Fruit fly (Drosophila melanogaster) whole organism, embryonic: ENCODE data around the gene CG10702.
A peak's percentile ranks its signal among the peaks of the same experiment; 100 is the strongest.

Experiments used
- Abd-B ChIP-seq: fragments of 200-800 bp; sonication (Bioruptor generic); optimal IDR thresholded peaks from 2 replicates; lab custom pipeline; 2018; ENCODE audit warnings: missing biosample characterization, mild to moderate bottlenecking, missing genetic modification characterization, moderate library complexity
- BEAF-32 ChIP-seq: fragments of 200-800 bp; sonication (Bioruptor generic); optimal IDR thresholded peaks from 3 replicates; lab custom pipeline; 2017; ENCODE audit warnings: missing biosample characterization, missing genetic modification characterization, mild to moderate bottlenecking, moderate library complexity, missing genetic modification reagents
- Bgb ChIP-seq: fragments of 200-800 bp; sonication (Bioruptor generic); IDR thresholded peaks from 2 replicates; pipeline ENCODE4 v1.3.6; 2022; ENCODE audit warnings: missing biosample characterization, missing genetic modification characterization; ENCODE audit not compliant: partially characterized antibody
- C15 ChIP-seq: fragments of 200-800 bp; sonication (Bioruptor generic); IDR thresholded peaks from 3 replicates; pipeline ENCODE4 v1.3.6; 2022; ENCODE audit warnings: missing biosample characterization, missing genetic modification characterization
- CG10209 ChIP-seq: fragments of 200-800 bp; sonication (Bioruptor generic); optimal IDR thresholded peaks from 3 replicates; lab custom pipeline; 2017; ENCODE audit warnings: missing biosample characterization, mild to moderate bottlenecking, missing genetic modification characterization, missing genetic modification reagents
- CG12104 ChIP-seq: fragments of 200-800 bp; sonication (Bioruptor generic); optimal IDR thresholded peaks from 3 replicates; lab custom pipeline; 2016; ENCODE audit warnings: missing biosample characterization, missing genetic modification characterization
- CG1233 ChIP-seq: fragments of 200-800 bp; sonication (Bioruptor generic); optimal IDR thresholded peaks from 4 replicates; lab custom pipeline; 2018; ENCODE audit warnings: missing biosample characterization, mild to moderate bottlenecking, missing genetic modification characterization
- CG14965 ChIP-seq: fragments of 200-800 bp; sonication (Bioruptor generic); optimal IDR thresholded peaks from 2 replicates; lab custom pipeline; 2016; ENCODE audit warnings: missing biosample characterization, missing genetic modification characterization, borderline replicate concordance
- CG17385 ChIP-seq: fragments of 200-800 bp; sonication (Bioruptor generic); optimal IDR thresholded peaks from 3 replicates; lab custom pipeline; 2018; ENCODE audit warnings: missing biosample characterization, mild to moderate bottlenecking, missing genetic modification characterization
- CG17829 ChIP-seq: fragments of 200-800 bp; optimal IDR thresholded peaks from 2 replicates; lab custom pipeline; 2019; ENCODE audit warnings: missing biosample characterization, mild to moderate bottlenecking, missing genetic modification characterization, moderate library complexity
- CG1792 ChIP-seq: fragments of 200-800 bp; sonication (Bioruptor generic); optimal IDR thresholded peaks from 2 replicates; lab custom pipeline; 2016; ENCODE audit warnings: missing biosample characterization, missing genetic modification characterization
- CG2678 ChIP-seq: fragments of 200-800 bp; sonication (Bioruptor generic); optimal IDR thresholded peaks from 3 replicates; lab custom pipeline; 2019; ENCODE audit warnings: missing biosample characterization, mild to moderate bottlenecking, missing genetic modification characterization, moderate library complexity
- CG2889 ChIP-seq: fragments of 200-800 bp; sonication (Bioruptor generic); IDR thresholded peaks from 3 replicates; pipeline ENCODE4 v1.3.6; 2022; ENCODE audit warnings: missing biosample characterization, missing genetic modification characterization
- CG33213 ChIP-seq: fragments of 200-800 bp; sonication (Bioruptor generic); optimal IDR thresholded peaks from 3 replicates; lab custom pipeline; 2016; ENCODE audit warnings: missing biosample characterization, missing genetic modification characterization
- CG5245 ChIP-seq: fragments of 200-800 bp; sonication (Bioruptor generic); optimal IDR thresholded peaks from 3 replicates; lab custom pipeline; 2016; ENCODE audit warnings: missing biosample characterization, missing genetic modification characterization
- CG6254 ChIP-seq: fragments of 200-800 bp; sonication (Bioruptor generic); optimal IDR thresholded peaks from 3 replicates; lab custom pipeline; 2017; ENCODE audit warnings: mild to moderate bottlenecking, missing biosample characterization, missing genetic modification reagents, missing genetic modification characterization
- CG7271 ChIP-seq: fragments of 200-800 bp; sonication (Bioruptor generic); optimal IDR thresholded peaks from 2 replicates; lab custom pipeline; 2018; ENCODE audit warnings: missing biosample characterization, mild to moderate bottlenecking, missing genetic modification characterization, moderate library complexity
- CG7839 ChIP-seq: fragments of 200-800 bp; sonication (Bioruptor generic); optimal IDR thresholded peaks from 3 replicates; lab custom pipeline; 2018; ENCODE audit warnings: missing biosample characterization, mild to moderate bottlenecking, missing genetic modification characterization, moderate library complexity
- CG8281 ChIP-seq: fragments of 200-800 bp; sonication (Bioruptor generic); optimal IDR thresholded peaks from 2 replicates; lab custom pipeline; 2018; ENCODE audit warnings: missing biosample characterization, mild to moderate bottlenecking, missing genetic modification characterization, moderate library complexity
- CG8359 ChIP-seq: fragments of 200-800 bp; sonication (Bioruptor generic); optimal IDR thresholded peaks from 2 replicates; lab custom pipeline; 2017; ENCODE audit warnings: missing biosample characterization, mild to moderate bottlenecking, missing genetic modification characterization, borderline replicate concordance
- CG8765 ChIP-seq: fragments of 200-800 bp; sonication (Bioruptor generic); IDR thresholded peaks from 2 replicates; pipeline ENCODE4 v1.3.6; 2022; ENCODE audit warnings: missing biosample characterization, missing genetic modification characterization
- CG9727 ChIP-seq: fragments of 200-800 bp; sonication (Bioruptor generic); optimal IDR thresholded peaks from 3 replicates; lab custom pipeline; 2017; ENCODE audit warnings: missing biosample characterization, mild to moderate bottlenecking, missing genetic modification characterization
- ERR ChIP-seq: fragments of 200-800 bp; sonication (Bioruptor generic); optimal IDR thresholded peaks from 2 replicates; lab custom pipeline; 2016; ENCODE audit warnings: missing biosample characterization, missing genetic modification characterization
- H15 ChIP-seq: fragments of 200-800 bp; sonication (Bioruptor generic); IDR thresholded peaks from 3 replicates; pipeline ENCODE4 v1.3.6; 2022; ENCODE audit warnings: missing biosample characterization, missing genetic modification characterization
- HLH4C ChIP-seq: fragments of 200-800 bp; sonication (Bioruptor generic); IDR thresholded peaks from 3 replicates; pipeline ENCODE4 v1.3.6; 2022; ENCODE audit warnings: missing biosample characterization, missing genetic modification characterization; ENCODE audit not compliant: partially characterized antibody
- Hey ChIP-seq: fragments of 200-800 bp; sonication (Bioruptor generic); optimal IDR thresholded peaks from 3 replicates; lab custom pipeline; 2018; ENCODE audit warnings: missing biosample characterization, mild to moderate bottlenecking, missing genetic modification characterization
- Hmx ChIP-seq: fragments of 200-800 bp; sonication (Bioruptor generic); optimal IDR thresholded peaks from 2 replicates; lab custom pipeline; 2016; ENCODE audit warnings: missing biosample characterization, missing genetic modification characterization
- Hr3 ChIP-seq: fragments of 200-800 bp; sonication (Bioruptor generic); optimal IDR thresholded peaks from 3 replicates; lab custom pipeline; 2016; ENCODE audit warnings: missing biosample characterization, missing genetic modification characterization
- NK7.1 ChIP-seq: fragments of 200-800 bp; sonication (Bioruptor generic); optimal IDR thresholded peaks from 3 replicates; lab custom pipeline; 2016; ENCODE audit warnings: missing biosample characterization, missing genetic modification characterization
- Oaz ChIP-seq: fragments of 200-800 bp; sonication (Bioruptor generic); IDR thresholded peaks from 2 replicates; pipeline ENCODE4 v1.3.6; 2022; ENCODE audit warnings: missing biosample characterization, missing genetic modification characterization
- Opbp ChIP-seq: fragments of 200-800 bp; sonication (Bioruptor generic); IDR thresholded peaks from 3 replicates; pipeline ENCODE4 v1.3.6; 2022; ENCODE audit warnings: missing biosample characterization, missing genetic modification characterization; ENCODE audit not compliant: partially characterized antibody
- Optix ChIP-seq: fragments of 200-800 bp; sonication (Bioruptor generic); IDR thresholded peaks from 3 replicates; pipeline ENCODE4 v1.3.6; 2022; ENCODE audit warnings: missing biosample characterization, missing genetic modification characterization
- crol ChIP-seq: fragments of 200-800 bp; sonication (Bioruptor generic); IDR thresholded peaks from 2 replicates; pipeline ENCODE4 v1.3.6; 2022; ENCODE audit warnings: missing biosample characterization, missing genetic modification characterization
- disco-r ChIP-seq: fragments of 200-800 bp; sonication (Bioruptor generic); optimal IDR thresholded peaks from 2 replicates; lab custom pipeline; 2016; ENCODE audit warnings: missing biosample characterization, missing genetic modification characterization
- fu2 ChIP-seq: fragments of 200-800 bp; sonication (Bioruptor generic); optimal IDR thresholded peaks from 2 replicates; lab custom pipeline; 2016; ENCODE audit warnings: missing biosample characterization, missing genetic modification characterization
- jigr1 ChIP-seq: fragments of 200-800 bp; sonication (Bioruptor generic); IDR thresholded peaks from 3 replicates; pipeline ENCODE4 v1.3.6; 2022; ENCODE audit warnings: missing biosample characterization, missing genetic modification characterization
- jing ChIP-seq: fragments of 200-800 bp; sonication (Bioruptor generic); optimal IDR thresholded peaks from 2 replicates; lab custom pipeline; 2018; ENCODE audit warnings: missing biosample characterization, mild to moderate bottlenecking, missing genetic modification characterization
- kah ChIP-seq: fragments of 200-800 bp; sonication (Bioruptor generic); optimal IDR thresholded peaks from 2 replicates; lab custom pipeline; 2018; ENCODE audit warnings: missing biosample characterization, mild to moderate bottlenecking, missing genetic modification characterization
- lola ChIP-seq, 3 experiments: fragments of >200 bp in 2 of 3; fragments of 200-800 bp in 1 of 3; sonication (Bioruptor generic) in 1 of 3; optimal IDR thresholded peaks; 2 replicates each; lab custom pipeline; 2017 to 2019; ENCODE audit warnings: missing biosample characterization in 3 of 3, missing genetic modification characterization in 3 of 3, mild to moderate bottlenecking in 1 of 3, moderate library complexity in 1 of 3
- org-1 ChIP-seq: fragments of 200-800 bp; sonication (Bioruptor generic); optimal IDR thresholded peaks from 2 replicates; lab custom pipeline; 2017; ENCODE audit warnings: missing biosample characterization, missing genetic modification characterization
- otp ChIP-seq: fragments of 200-800 bp; sonication (Bioruptor generic); IDR thresholded peaks from 3 replicates; pipeline ENCODE4, ENCODE4 v1.3.6; 2022; ENCODE audit warnings: missing biosample characterization, missing genetic modification characterization
- pan ChIP-seq, 4 experiments: fragments of >200 bp in 3 of 4; fragments of 200-800 bp in 1 of 4; sonication (Bioruptor generic) in 1 of 4; optimal IDR thresholded peaks in 3 of 4; IDR thresholded peaks in 1 of 4; 2 replicates each; pipeline versions ENCODE4 v1.3.6 to Lab custom; 2017 to 2022; ENCODE audit warnings: missing biosample characterization in 2 of 4, missing genetic modification characterization in 2 of 4, mixed read lengths in 1 of 4
- repo ChIP-seq: fragments of 200-800 bp; sonication (Bioruptor generic); optimal IDR thresholded peaks from 2 replicates; lab custom pipeline; 2016; ENCODE audit warnings: missing biosample characterization, missing genetic modification characterization
- slbo ChIP-seq: fragments of 200-800 bp; sonication (Bioruptor generic); IDR thresholded peaks from 2 replicates; pipeline ENCODE4 v1.3.6; 2022; ENCODE audit warnings: missing biosample characterization, missing genetic modification characterization
- slou ChIP-seq: fragments of 200-800 bp; sonication (Bioruptor generic); optimal IDR thresholded peaks from 3 replicates; lab custom pipeline; 2016; ENCODE audit warnings: missing biosample characterization, missing genetic modification characterization
- sna ChIP-seq: fragments of 200-800 bp; sonication (Bioruptor generic); IDR thresholded peaks from 2 replicates; pipeline ENCODE4 v1.3.6; 2022; ENCODE audit warnings: missing biosample characterization, missing genetic modification characterization; ENCODE audit not compliant: partially characterized antibody
- unpg ChIP-seq: fragments of 200-800 bp; sonication (Bioruptor generic); optimal IDR thresholded peaks from 3 replicates; lab custom pipeline; 2018; ENCODE audit warnings: missing biosample characterization, mild to moderate bottlenecking, missing genetic modification characterization, moderate library complexity

CG10702 gene

dm6 chr2L:19021278-19022220, 48.1 kb downstream of the CG10702 start (continued):
- TF ChIP-seq ERR (GFP tag; lab: Kevin White, UChicago) = no peak
- TF ChIP-seq sna (GFP tag; lab: Robert Waterston, UW) = no peak
- no peak for TF ChIP-seq CG1792 (GFP tag; lab: Kevin White, UChicago)
- TF ChIP-seq CG6254 (GFP tag; lab: Kevin White, UChicago) = peak; percentile 49
- TF ChIP-seq Bgb (GFP tag; lab: Robert Waterston, UW) = no peak
- no peak for TF ChIP-seq repo
- no peak for TF ChIP-seq C15 (GFP tag; lab: Robert Waterston, UW)
- TF ChIP-seq CG2678 (tag; lab: Kevin White, UChicago) = peak; percentile 90
- no peak for TF ChIP-seq Opbp (GFP tag; lab: Robert Waterston, UW)
- TF ChIP-seq Abd-B (GFP tag; lab: Kevin White, UChicago) = peak; percentile 64
- peak; percentile 68 for TF ChIP-seq Hr3 (GFP tag; lab: Kevin White, UChicago)
- TF ChIP-seq CG8765 (GFP tag; lab: Robert Waterston, UW) = no peak
- TF ChIP-seq CG7271 (tag; lab: Kevin White, UChicago) = no peak
- TF ChIP-seq jigr1 = no peak
- no peak for TF ChIP-seq CG33213 (GFP tag; lab: Kevin White, UChicago)
- peak; percentile 39 for TF ChIP-seq CG8281 (tag; lab: Kevin White, UChicago)
- TF ChIP-seq slou (GFP tag; lab: Kevin White, UChicago) = peak; percentile 27
- no peak for TF ChIP-seq BEAF-32 (GFP tag; lab: Kevin White, UChicago)
- 0 out of 3 replicates have a peak, but pooled peaks have one; percentile 24 for TF ChIP-seq otp (GFP tag; lab: Robert Waterston, UW)
- no peak for TF ChIP-seq HLH4C (GFP tag; lab: Robert Waterston, UW)
- peak; percentile 43 for TF ChIP-seq jing (GFP tag; lab: Kevin White, UChicago)
- TF ChIP-seq CG10209 (GFP tag; lab: Kevin White, UChicago) = peak; percentile 81
- TF ChIP-seq kah = peak; percentile 38
- TF ChIP-seq H15 (GFP tag; lab: Robert Waterston, UW) = peak; percentile 17; the same call in 1 of the 3 replicates
- peak; percentile 38; the same call in 1 of the 3 replicates for TF ChIP-seq CG2889 (GFP tag; lab: Robert Waterston, UW)
- peak; percentile 57 for TF ChIP-seq CG5245 (GFP tag; lab: Kevin White, UChicago)
- TF ChIP-seq crol (GFP tag; lab: Robert Waterston, UW) = peak; percentile 91
- peak; percentile 72 for TF ChIP-seq slbo (GFP tag; lab: Robert Waterston, UW)
- TF ChIP-seq NK7.1 (GFP tag; lab: Kevin White, UChicago) = no peak
- no peak for TF ChIP-seq Hmx (GFP tag; lab: Kevin White, UChicago)
- peak; percentile 85 for TF ChIP-seq CG7839 (tag; lab: Kevin White, UChicago)
- TF ChIP-seq CG17385 (GFP tag; lab: Kevin White, UChicago) = peak; percentile 83
- TF ChIP-seq unpg (GFP tag; lab: Kevin White, UChicago) = peak; percentile 78
- peak; percentile 51 for TF ChIP-seq CG12104 (GFP tag; lab: Kevin White, UChicago)
- peak; percentile 75 for TF ChIP-seq CG17829 (tag; lab: Kevin White, UChicago)
- peak; percentile 84 for TF ChIP-seq org-1 (GFP tag; lab: Kevin White, UChicago)
- peak; percentile 74 for TF ChIP-seq CG9727 (GFP tag; lab: Kevin White, UChicago)
- no peak for TF ChIP-seq disco-r
- peak in 1 of 3 experiments; percentile 76 for TF ChIP-seq lola (GFP tag; optimal IDR thresholded peaks at IDR 0.05; lab: Kevin White, UChicago)
- TF ChIP-seq Hey (tag; lab: Kevin White, UChicago) = peak; percentile 89
- peak; percentile 4 for TF ChIP-seq fu2 (GFP tag; lab: Kevin White, UChicago)
- no peak for TF ChIP-seq CG14965
- TF ChIP-seq CG8359 (GFP tag; lab: Kevin White, UChicago) = peak; percentile 28
- peak; percentile 65 for TF ChIP-seq CG1233
- no peak for TF ChIP-seq pan (optimal IDR thresholded peaks at IDR 0.05; lab: Kevin White, UChicago)
- TF ChIP-seq pan (GFP tag; optimal IDR thresholded peaks at IDR 0.05 in 1 of 2, IDR thresholded peaks at IDR 0.05 in 1 of 2) = peak in 1 of 2 experiments; percentile 66
- TF ChIP-seq Oaz (GFP tag; lab: Robert Waterston, UW) = no peak
- no peak for TF ChIP-seq Optix
